Fruit fly (Drosophila melanogaster): ENCODE measurements around the gene CG12268.

Gene CG12268

dm6 chr3R:23909347-23909862 is 38.8 kb downstream of the CG12268 start (continued):
- TF ChIP-seq CG11762 (GFP tag; optimal IDR thresholded peaks at IDR 0.05; ENCODE audit: insufficient read depth) (peak; percentile 32), Gug (GFP tag; IDR thresholded peaks at IDR 0.05) (no peak), Ets21C (GFP tag; optimal IDR thresholded peaks at IDR 0.05) (peak; percentile 70), CG32006 (GFP tag; optimal IDR thresholded peaks at IDR 0.05) (peak; percentile 40), Smox (GFP tag; optimal IDR thresholded peaks at IDR 0.05) (peak; percentile 79), CG16779 (tag; optimal IDR thresholded peaks at IDR 0.05) (peak; percentile 19), fd59A (GFP tag; optimal IDR thresholded peaks at IDR 0.05) (peak; percentile 84), Hr4 (GFP tag; optimal IDR thresholded peaks at IDR 0.05) (no peak), salr (GFP tag; optimal IDR thresholded peaks at IDR 0.05) (peak; percentile 54 to 60), Sox102F (GFP tag; optimal IDR thresholded peaks at IDR 0.05) (peak; percentile 84), fkh (GFP tag; optimal IDR thresholded peaks at IDR 0.05) (peak; percentile 87), acj6 (GFP tag; optimal IDR thresholded peaks at IDR 0.05) (peak; percentile 82), Met (GFP tag; optimal IDR thresholded peaks at IDR 0.05) (peak; percentile 62), svp (GFP tag) (peak; percentile 95), OdsH (GFP tag; optimal IDR thresholded peaks at IDR 0.05) (peak; percentile 77), spab (GFP tag; optimal IDR thresholded peaks at IDR 0.05) (peak; percentile 81), dac (GFP tag; optimal IDR thresholded peaks at IDR 0.05) (no peak), Hr38 (GFP tag; optimal IDR thresholded peaks at IDR 0.05) (no peak), CG3032 (tag; optimal IDR thresholded peaks at IDR 0.05) (peak; percentile 73), CG3919 (GFP tag; optimal IDR thresholded peaks at IDR 0.05) (peak; percentile 52), CG8119 (GFP tag; IDR thresholded peaks at IDR 0.05) (0 out of 3 replicates have a peak, but pooled peaks have one; percentile 22), CG10631 (GFP tag; optimal IDR thresholded peaks at IDR 0.05) (peak; percentile 73), Eip75B (GFP tag; optimal IDR thresholded peaks at IDR 0.05) (peak; percentile 78), vri (GFP tag; optimal IDR thresholded peaks at IDR 0.05) (peak; percentile 45), CG6276 (GFP tag; optimal IDR thresholded peaks at IDR 0.05) (no peak), CG15336 (GFP tag; IDR thresholded peaks at IDR 0.05) (no peak), eg (GFP tag; IDR thresholded peaks at IDR 0.05) (no peak)

DNA sequence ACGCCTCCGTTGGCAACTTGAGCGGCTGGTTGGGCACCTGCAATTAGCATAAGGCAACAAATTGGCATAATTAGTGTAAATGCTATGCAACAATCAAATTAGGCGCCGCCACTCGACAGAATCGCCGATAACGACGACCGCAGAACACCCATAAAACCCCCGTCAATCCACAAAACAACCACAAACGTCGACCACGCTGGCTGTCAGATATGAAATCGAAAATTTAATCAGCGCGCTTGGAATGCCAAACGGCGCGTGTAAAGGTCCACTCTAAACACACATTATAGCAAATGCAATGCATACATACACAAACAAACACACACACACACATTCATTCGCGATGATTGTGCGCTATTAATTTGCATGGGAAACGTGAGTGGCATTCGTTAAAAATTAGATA is 44.8 kb downstream of the CG12268 start:
- TF ChIP-seq CG3032 (tag; optimal IDR thresholded peaks at IDR 0.05) = no peak
- TF ChIP-seq Eip78C (GFP tag) = peak; percentile 21

dm6 chr3R:23902557-23902956 is 45.7 kb downstream of the CG12268 start:
- no peak for TF ChIP-seq Ets21C (GFP tag; optimal IDR thresholded peaks at IDR 0.05)
- no peak for TF ChIP-seq topi (GFP tag; optimal IDR thresholded peaks at IDR 0.05)
- TF ChIP-seq CG3032 (tag; optimal IDR thresholded peaks at IDR 0.05) = no peak
- no peak for TF ChIP-seq CG11762 (GFP tag; optimal IDR thresholded peaks at IDR 0.05; ENCODE audit: insufficient read depth)
- TF ChIP-seq Eip78C (GFP tag) = peak; percentile 12
- no peak for TF ChIP-seq net (GFP tag; optimal IDR thresholded peaks at IDR 0.05)
- TF ChIP-seq Gug (GFP tag; IDR thresholded peaks at IDR 0.05) = no peak
- TF ChIP-seq CG8119 (GFP tag; IDR thresholded peaks at IDR 0.05) = no peak
- TF ChIP-seq CG6163 (GFP tag; IDR thresholded peaks at IDR 0.05) = 0 out of 3 replicates have a peak, but pooled peaks have one; percentile 18
- no peak for TF ChIP-seq fd59A (GFP tag; optimal IDR thresholded peaks at IDR 0.05)
- TF ChIP-seq CG11902 (GFP tag; optimal IDR thresholded peaks at IDR 0.05) = no peak
- no peak for TF ChIP-seq svp (GFP tag)
- TF ChIP-seq esn (GFP tag; optimal IDR thresholded peaks at IDR 0.05) = no peak
- no peak for TF ChIP-seq achi (GFP tag; optimal IDR thresholded peaks at IDR 0.05)
- TF ChIP-seq Met (GFP tag; optimal IDR thresholded peaks at IDR 0.05) = no peak
- TF ChIP-seq OdsH (GFP tag; optimal IDR thresholded peaks at IDR 0.05) = no peak
- TF ChIP-seq CG1621 (tag; optimal IDR thresholded peaks at IDR 0.05) = no peak
- no peak for TF ChIP-seq CG3919 (GFP tag; optimal IDR thresholded peaks at IDR 0.05)

DNA sequence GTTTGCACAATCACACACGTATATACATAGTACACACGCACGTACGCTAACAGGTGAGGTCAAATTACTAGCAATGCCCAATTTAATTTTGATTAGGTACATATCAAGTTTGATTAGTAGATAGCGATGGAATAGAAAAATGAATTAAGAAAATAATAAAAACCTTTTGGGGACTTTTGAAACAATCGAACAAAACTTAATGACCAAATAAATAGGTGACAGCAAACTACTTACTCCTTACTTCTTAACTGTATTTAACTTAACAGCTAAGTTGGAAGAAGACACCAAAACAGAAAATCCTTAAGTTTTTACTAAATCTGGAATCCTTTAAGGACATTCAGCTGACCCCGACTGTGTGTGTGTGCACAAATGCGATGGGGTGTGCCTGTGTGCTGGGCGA is 46.2 kb downstream of the CG12268 start:
- no peak for TF ChIP-seq CG6163 (GFP tag; IDR thresholded peaks at IDR 0.05)
- TF ChIP-seq salr (GFP tag; optimal IDR thresholded peaks at IDR 0.05) = peak in 1 of 2 experiments; percentile 1
- peak; percentile 62; the same call in 2 of the 3 replicates for TF ChIP-seq CG8119 (GFP tag; IDR thresholded peaks at IDR 0.05)
- no peak for TF ChIP-seq lz (GFP tag; optimal IDR thresholded peaks at IDR 0.05)
- TF ChIP-seq Smox (GFP tag; optimal IDR thresholded peaks at IDR 0.05) = no peak
- no peak for TF ChIP-seq topi (GFP tag; optimal IDR thresholded peaks at IDR 0.05)
- peak; percentile 22; the same call in 1 of the 2 replicates for TF ChIP-seq CG15336 (GFP tag; IDR thresholded peaks at IDR 0.05)
- peak; percentile 34 for TF ChIP-seq Ets96B (tag; optimal IDR thresholded peaks at IDR 0.05)
- TF ChIP-seq fd85E (GFP tag; optimal IDR thresholded peaks at IDR 0.05) = no peak
- TF ChIP-seq CG8632 (GFP tag; optimal IDR thresholded peaks at IDR 0.05) = peak; percentile 15
- TF ChIP-seq Sox14 (GFP tag; optimal IDR thresholded peaks at IDR 0.05) = no peak
- TF ChIP-seq CG3032 (tag; optimal IDR thresholded peaks at IDR 0.05) = no peak
- TF ChIP-seq Hr39 (GFP tag; optimal IDR thresholded peaks at IDR 0.05) = no peak
- no peak for TF ChIP-seq CG7368 (GFP tag; optimal IDR thresholded peaks at IDR 0.05)
- peak; percentile 7 for TF ChIP-seq spab (GFP tag; optimal IDR thresholded peaks at IDR 0.05)
- TF ChIP-seq Lpt (GFP tag; optimal IDR thresholded peaks at IDR 0.05) = no peak
- peak; percentile 12 for TF ChIP-seq CG10631 (GFP tag; optimal IDR thresholded peaks at IDR 0.05)
- peak; percentile 20 for TF ChIP-seq achi (GFP tag; optimal IDR thresholded peaks at IDR 0.05)
- no peak for TF ChIP-seq eg (GFP tag; IDR thresholded peaks at IDR 0.05)
- no peak for TF ChIP-seq CG9139 (GFP tag; optimal IDR thresholded peaks at IDR 0.05)
- peak; percentile 3 for TF ChIP-seq CG6792 (GFP tag; optimal IDR thresholded peaks at IDR 0.05)
